Worm (Caenorhabditis elegans): ENCODE data around the gene ttr-12.

The ttr-12 gene

ce11 chrV:20608688-20609087 is at the start of gene ttr-12:
TSS of gene ttr-12 (minus strand) at chrV:20608788.
- no peak for TF ChIP-seq B0310.2 (tag; optimal IDR thresholded peaks at IDR 0.05)
- no peak for TF ChIP-seq tbx-11 (GFP tag; IDR thresholded peaks at IDR 0.05)
- no peak for TF ChIP-seq ets-7 (tag; optimal IDR thresholded peaks at IDR 0.05)
- no peak for TF ChIP-seq sea-1 (GFP tag; conservative IDR thresholded peaks at IDR 0.05)
- no peak for TF ChIP-seq pes-1 (GFP tag; IDR thresholded peaks at IDR 0.05)
- no peak for TF ChIP-seq tra-4 (tag; optimal IDR thresholded peaks at IDR 0.05)
- no peak for TF ChIP-seq ceh-36 (tag; optimal IDR thresholded peaks at IDR 0.05)
- no peak for TF ChIP-seq tbx-37 (GFP tag; conservative IDR thresholded peaks at IDR 0.05)
- no peak for TF ChIP-seq ceh-13 (GFP tag; optimal IDR thresholded peaks at IDR 0.05)
- TF ChIP-seq flt-1 (GFP tag; IDR thresholded peaks at IDR 0.05), result no peak
- no peak for TF ChIP-seq hnd-1 (tag; optimal IDR thresholded peaks at IDR 0.05)
- no peak for TF ChIP-seq F13C5.2 (tag; optimal IDR thresholded peaks at IDR 0.05)
- TF ChIP-seq hmbx-1 (tag; optimal IDR thresholded peaks at IDR 0.05), result no peak
- TF ChIP-seq hmg-4 (GFP tag; optimal IDR thresholded peaks at IDR 0.05), result no peak
- TF ChIP-seq ama-1 (optimal IDR thresholded peaks at IDR 0.05), result no peak
- TF ChIP-seq aly-1 (tag; optimal IDR thresholded peaks at IDR 0.05), result no peak
- TF ChIP-seq scrt-1 (GFP tag; IDR thresholded peaks at IDR 0.05), result no peak

- TF ChIP-seq ceh-13 (GFP tag; optimal IDR thresholded peaks at IDR 0.05) (no peak), scrt-1 (GFP tag; IDR thresholded peaks at IDR 0.05) (no peak), ama-1 (optimal IDR thresholded peaks at IDR 0.05) (no peak), F13C5.2 (tag; optimal IDR thresholded peaks at IDR 0.05) (no peak), aly-1 (tag; optimal IDR thresholded peaks at IDR 0.05) (no peak), hmbx-1 (tag; optimal IDR thresholded peaks at IDR 0.05) (no peak), hmg-4 (GFP tag; optimal IDR thresholded peaks at IDR 0.05) (no peak), pes-1 (GFP tag; IDR thresholded peaks at IDR 0.05) (no peak), flt-1 (GFP tag; IDR thresholded peaks at IDR 0.05) (no peak), ets-7 (tag; optimal IDR thresholded peaks at IDR 0.05) (no peak), tbx-11 (GFP tag; IDR thresholded peaks at IDR 0.05) (no peak)
Measured at ce11 chrV:20656626-20657025, 48.0 kb upstream of the ttr-12 start.

- no peak for TF ChIP-seq tbx-11 (GFP tag; IDR thresholded peaks at IDR 0.05)
- no peak for TF ChIP-seq tra-4 (tag; optimal IDR thresholded peaks at IDR 0.05)
- no peak for TF ChIP-seq ama-1 (optimal IDR thresholded peaks at IDR 0.05)
- no peak for TF ChIP-seq scrt-1 (GFP tag; IDR thresholded peaks at IDR 0.05)
- no peak for TF ChIP-seq F13C5.2 (tag; optimal IDR thresholded peaks at IDR 0.05)
- no peak for TF ChIP-seq tbx-37 (GFP tag; conservative IDR thresholded peaks at IDR 0.05)
- no peak for TF ChIP-seq ceh-36 (tag; optimal IDR thresholded peaks at IDR 0.05)
- TF ChIP-seq hnd-1 (tag; optimal IDR thresholded peaks at IDR 0.05), result no peak
- TF ChIP-seq aly-1 (tag; optimal IDR thresholded peaks at IDR 0.05), result no peak
- TF ChIP-seq B0310.2 (tag; optimal IDR thresholded peaks at IDR 0.05), result no peak
- TF ChIP-seq ceh-13 (GFP tag; optimal IDR thresholded peaks at IDR 0.05), result no peak
- no peak for TF ChIP-seq hmg-4 (GFP tag; optimal IDR thresholded peaks at IDR 0.05)
- no peak for TF ChIP-seq ets-7 (tag; optimal IDR thresholded peaks at IDR 0.05)
- TF ChIP-seq hmbx-1 (tag; optimal IDR thresholded peaks at IDR 0.05), result no peak
- TF ChIP-seq sea-1 (GFP tag; conservative IDR thresholded peaks at IDR 0.05), result no peak
- no peak for TF ChIP-seq flt-1 (GFP tag; IDR thresholded peaks at IDR 0.05)
Measured at ce11 chrV:20655174-20655573, 46.6 kb upstream of the ttr-12 start.

- TF ChIP-seq tra-4 (tag; optimal IDR thresholded peaks at IDR 0.05) (no peak), ceh-36 (tag; optimal IDR thresholded peaks at IDR 0.05) (no peak), hmg-4 (GFP tag; optimal IDR thresholded peaks at IDR 0.05) (no peak)
Measured at ce11 chrV:20654350-20654749, 45.8 kb upstream of the ttr-12 start, which contains the start of gene mnr-1. TSS of gene mnr-1 (plus strand) at chrV:20654650.

- TF ChIP-seq hnd-1 (tag; optimal IDR thresholded peaks at IDR 0.05), result no peak
- no peak for TF ChIP-seq flt-1 (GFP tag; IDR thresholded peaks at IDR 0.05)
- no peak for TF ChIP-seq ets-7 (tag; optimal IDR thresholded peaks at IDR 0.05)
- TF ChIP-seq scrt-1 (GFP tag; IDR thresholded peaks at IDR 0.05), result no peak
- TF ChIP-seq ceh-13 (GFP tag; optimal IDR thresholded peaks at IDR 0.05), result no peak
- no peak for TF ChIP-seq ceh-36 (tag; optimal IDR thresholded peaks at IDR 0.05)
Measured at ce11 chrV:20651923-20652322, 43.3 kb upstream of the ttr-12 start.

- TF ChIP-seq sea-1 (GFP tag; conservative IDR thresholded peaks at IDR 0.05) (no peak), tbx-37 (GFP tag; conservative IDR thresholded peaks at IDR 0.05) (no peak), ceh-36 (tag; optimal IDR thresholded peaks at IDR 0.05) (no peak), hmbx-1 (tag; optimal IDR thresholded peaks at IDR 0.05) (no peak), hmg-4 (GFP tag; optimal IDR thresholded peaks at IDR 0.05) (no peak), B0310.2 (tag; optimal IDR thresholded peaks at IDR 0.05) (no peak), flt-1 (GFP tag; IDR thresholded peaks at IDR 0.05) (no peak), tra-4 (tag; optimal IDR thresholded peaks at IDR 0.05) (no peak), ceh-13 (GFP tag; optimal IDR thresholded peaks at IDR 0.05) (no peak), F13C5.2 (tag; optimal IDR thresholded peaks at IDR 0.05) (no peak), ama-1 (optimal IDR thresholded peaks at IDR 0.05) (no peak), tbx-11 (GFP tag; IDR thresholded peaks at IDR 0.05) (no peak), hnd-1 (tag; optimal IDR thresholded peaks at IDR 0.05) (no peak)
Measured at ce11 chrV:20648868-20649267, 40.3 kb upstream of the ttr-12 start.

ce11 chrV:20645479-20645878 is 36.9 kb upstream of the ttr-12 start:
- TF ChIP-seq hnd-1 (tag; optimal IDR thresholded peaks at IDR 0.05) (no peak), aly-1 (tag; optimal IDR thresholded peaks at IDR 0.05) (no peak), scrt-1 (GFP tag; IDR thresholded peaks at IDR 0.05) (no peak), flt-1 (GFP tag; IDR thresholded peaks at IDR 0.05) (no peak), pes-1 (GFP tag; IDR thresholded peaks at IDR 0.05) (no peak), ceh-13 (GFP tag; optimal IDR thresholded peaks at IDR 0.05) (no peak)

- no peak for TF ChIP-seq aly-1 (tag; optimal IDR thresholded peaks at IDR 0.05)
- no peak for TF ChIP-seq sea-1 (GFP tag; conservative IDR thresholded peaks at IDR 0.05)
- TF ChIP-seq tra-4 (tag; optimal IDR thresholded peaks at IDR 0.05), result no peak
- TF ChIP-seq F13C5.2 (tag; optimal IDR thresholded peaks at IDR 0.05), result no peak
- no peak for TF ChIP-seq tbx-37 (GFP tag; conservative IDR thresholded peaks at IDR 0.05)
- no peak for TF ChIP-seq tbx-11 (GFP tag; IDR thresholded peaks at IDR 0.05)
- no peak for TF ChIP-seq hmbx-1 (tag; optimal IDR thresholded peaks at IDR 0.05)
- no peak for TF ChIP-seq scrt-1 (GFP tag; IDR thresholded peaks at IDR 0.05)
- TF ChIP-seq pes-1 (GFP tag; IDR thresholded peaks at IDR 0.05), result no peak
- TF ChIP-seq ets-7 (tag; optimal IDR thresholded peaks at IDR 0.05), result no peak
- no peak for TF ChIP-seq ceh-13 (GFP tag; optimal IDR thresholded peaks at IDR 0.05)
- no peak for TF ChIP-seq hnd-1 (tag; optimal IDR thresholded peaks at IDR 0.05)
- TF ChIP-seq ceh-36 (tag; optimal IDR thresholded peaks at IDR 0.05), result no peak
- TF ChIP-seq flt-1 (GFP tag; IDR thresholded peaks at IDR 0.05), result no peak
Measured at ce11 chrV:20641896-20642295, 33.3 kb upstream of the ttr-12 start, which contains the start of gene srxa-15. TSS of gene srxa-15 (plus strand) at chrV:20642196.

All from whole organism, early embryonic.